Fruit fly (Drosophila melanogaster): ENCODE results near the gene Nlp.

Gene Nlp

dm6 chr3R:30004648-30005047 lies at the start of gene Nlp, which contains the start of gene Nph (continued):
- TF ChIP-seq CG13424 (tag; optimal IDR thresholded peaks at IDR 0.05) (peak; percentile 15), CoRest (tag; optimal IDR thresholded peaks at IDR 0.05) (peak; percentile 15), Dip2 (GFP tag; IDR thresholded peaks at IDR 0.05) (no peak), Hr39 (optimal IDR thresholded peaks at IDR 0.05) (no peak), CG3726 (GFP tag; IDR thresholded peaks at IDR 0.05) (no peak), Hmr (GFP tag; optimal IDR thresholded peaks at IDR 0.05) (no peak), MESR4 (GFP tag; optimal IDR thresholded peaks at IDR 0.05) (peak; percentile 29), ro (GFP tag; IDR thresholded peaks at IDR 0.05) (no peak), Aef1 (GFP tag; IDR thresholded peaks at IDR 0.05) (no peak), ERR (GFP tag; optimal IDR thresholded peaks at IDR 0.05) (no peak), CG9932 (GFP tag; IDR thresholded peaks at IDR 0.05) (peak; percentile 54), vvl (GFP tag; IDR thresholded peaks at IDR 0.05) (no peak), Dbx (GFP tag; IDR thresholded peaks at IDR 0.05) (0 out of 3 replicates have a peak, but pooled peaks have one; percentile 36), jing (GFP tag; optimal IDR thresholded peaks at IDR 0.05) (no peak), yki (optimal IDR thresholded peaks at IDR 0.05) (no peak), D (optimal IDR thresholded peaks at IDR 0.05) (no peak), D (GFP tag; optimal IDR thresholded peaks at IDR 0.05) (no peak), maf-S (GFP tag; optimal IDR thresholded peaks at IDR 0.05) (no peak), Stat92E (GFP tag; optimal IDR thresholded peaks at IDR 0.05) (no peak), NC2β (GFP tag; optimal IDR thresholded peaks at IDR 0.05) (no peak), CG16815 (GFP tag; optimal IDR thresholded peaks at IDR 0.05) (no peak), CG6683 (GFP tag; optimal IDR thresholded peaks at IDR 0.05) (no peak), CG7839 (tag; optimal IDR thresholded peaks at IDR 0.05) (no peak), lmd (GFP tag; IDR thresholded peaks at IDR 0.05) (no peak), CG10543 (GFP tag; optimal IDR thresholded peaks at IDR 0.05) (no peak), Chrac-16 (GFP tag; optimal IDR thresholded peaks at IDR 0.05) (peak; percentile 6), sd (tag; optimal IDR thresholded peaks at IDR 0.05) (no peak), stwl (tag; optimal IDR thresholded peaks at IDR 0.05) (peak; percentile 90), Rx (GFP tag; IDR thresholded peaks at IDR 0.05) (no peak), ssp (GFP tag; IDR thresholded peaks at IDR 0.05) (no peak), tio (GFP tag; optimal IDR thresholded peaks at IDR 0.05) (no peak), CG8359 (GFP tag; optimal IDR thresholded peaks at IDR 0.05; ENCODE audit: borderline replicate concordance) (no peak), CG11456 (GFP tag; IDR thresholded peaks at IDR 0.05) (no peak), eve (GFP tag; optimal IDR thresholded peaks at IDR 0.05) (no peak), CG2116 (GFP tag; optimal IDR thresholded peaks at IDR 0.05) (peak; percentile 93), CG4617 (GFP tag; optimal IDR thresholded peaks at IDR 0.05; ENCODE audit: borderline replicate concordance) (peak; percentile 28), CG9797 (GFP tag; optimal IDR thresholded peaks at IDR 0.05) (peak; percentile 61), CG15514 (GFP tag; optimal IDR thresholded peaks at IDR 0.05) (peak; percentile 85), CG31224 (GFP tag; IDR thresholded peaks at IDR 0.05) (no peak), CG30403 (GFP tag; optimal IDR thresholded peaks at IDR 0.05) (peak; percentile 40), CG17361 (GFP tag; IDR thresholded peaks at IDR 0.05) (no peak), phol (tag; optimal IDR thresholded peaks at IDR 0.05) (peak; percentile 92), schlank (tag; optimal IDR thresholded peaks at IDR 0.05) (no peak), CG7357 (GFP tag; IDR thresholded peaks at IDR 0.05) (no peak), Xbp1 (GFP tag; optimal IDR thresholded peaks at IDR 0.05) (peak; percentile 35), CG34224 (GFP tag; IDR thresholded peaks at IDR 0.05; ENCODE audit: partially characterized antibody) (peak; percentile 92), pum (GFP tag; optimal IDR thresholded peaks at IDR 0.05) (no peak), p53 (GFP tag; optimal IDR thresholded peaks at IDR 0.05) (no peak), toy (GFP tag; IDR thresholded peaks at IDR 0.05) (no peak), fd102C (GFP tag; optimal IDR thresholded peaks at IDR 0.05) (no peak), pan (optimal IDR thresholded peaks at IDR 0.05) (no peak), pan (GFP tag; optimal IDR thresholded peaks at IDR 0.05 in 1 of 2, IDR thresholded peaks at IDR 0.05 in 1 of 2) (no peak), CG15011 (GFP tag; optimal IDR thresholded peaks at IDR 0.05) (no peak)

Data from whole organism, embryonic.